Fruit fly (Drosophila melanogaster): ENCODE data around the gene beta-Spec.

Gene beta-Spec

DNA sequence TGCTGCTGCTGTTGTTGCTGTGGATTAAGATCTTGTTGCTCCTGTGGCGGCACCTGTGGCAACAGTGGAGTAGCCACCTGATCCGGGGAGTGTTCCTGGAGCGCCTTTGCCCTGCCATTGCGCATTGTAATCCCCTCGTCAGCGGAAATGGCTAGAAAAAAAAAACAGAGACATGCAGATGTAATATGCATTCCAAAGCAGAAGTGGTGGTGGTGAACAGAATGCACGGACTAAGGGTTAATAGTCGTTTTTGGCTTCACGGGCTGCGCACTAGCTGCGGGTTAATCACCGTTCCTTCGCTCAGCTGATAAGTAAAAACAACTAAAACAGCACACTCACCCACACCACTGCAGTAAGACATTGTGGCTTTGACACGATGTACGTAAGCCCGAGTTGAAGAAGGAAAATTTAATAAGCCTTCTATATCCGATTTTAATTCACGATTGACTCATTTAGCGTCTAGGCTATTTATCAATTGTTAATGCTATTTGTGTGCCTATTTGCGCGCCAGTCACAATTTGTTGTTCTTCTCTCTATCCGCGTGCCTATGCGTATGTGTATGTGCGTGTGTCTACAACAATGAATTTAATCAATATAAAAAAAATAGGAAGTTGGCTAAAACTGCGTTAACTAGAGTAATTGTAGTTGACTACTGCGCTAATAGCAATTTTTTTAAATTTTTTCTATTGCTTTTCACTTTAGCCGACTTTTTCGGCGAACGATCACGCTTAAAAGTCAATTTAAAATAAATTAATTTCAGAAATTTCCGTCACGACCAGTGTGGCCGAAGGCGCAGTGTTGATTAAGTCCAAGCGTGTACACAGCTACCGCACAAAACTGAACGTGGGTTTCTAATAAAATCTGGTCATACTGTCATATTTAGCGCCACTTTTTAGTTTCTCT, 29.8 kb upstream of the beta-Spec start, which contains the start of gene stas (continued):
- peak; percentile 26 for TF ChIP-seq CG17912 (GFP tag; optimal IDR thresholded peaks at IDR 0.05)
- peak in 1 of 2 experiments; percentile 38 for TF ChIP-seq Eip74EF (GFP tag; optimal IDR thresholded peaks at IDR 0.05)
- peak; percentile 61 for TF ChIP-seq onecut (GFP tag; IDR thresholded peaks at IDR 0.05)
- no peak for TF ChIP-seq maf-S (GFP tag; optimal IDR thresholded peaks at IDR 0.05)
- TF ChIP-seq crp (GFP tag; optimal IDR thresholded peaks at IDR 0.05) = no peak
- TF ChIP-seq vvl (GFP tag; IDR thresholded peaks at IDR 0.05) = peak; percentile 69
- peak; percentile 30 for TF ChIP-seq CG34376 (GFP tag; optimal IDR thresholded peaks at IDR 0.05)
- TF ChIP-seq NFAT (GFP tag; IDR thresholded peaks at IDR 0.05) = peak; percentile 55; the same call in 1 of the 2 replicates
- TF ChIP-seq BEAF-32 (GFP tag; optimal IDR thresholded peaks at IDR 0.05) = peak; percentile 44
- TF ChIP-seq Sox102F (GFP tag; optimal IDR thresholded peaks at IDR 0.05) = no peak
- no peak for TF ChIP-seq HLH3B (GFP tag; IDR thresholded peaks at IDR 0.05)
- peak; percentile 14 for TF ChIP-seq phol (tag; optimal IDR thresholded peaks at IDR 0.05)
- peak; percentile 31 for TF ChIP-seq scrt (GFP tag; optimal IDR thresholded peaks at IDR 0.05)
- no peak for TF ChIP-seq Hr39 (optimal IDR thresholded peaks at IDR 0.05)
- no peak for TF ChIP-seq CG1647 (GFP tag; optimal IDR thresholded peaks at IDR 0.05)
- peak; percentile 16 for TF ChIP-seq CG33213 (GFP tag; optimal IDR thresholded peaks at IDR 0.05)
- no peak for TF ChIP-seq yki (optimal IDR thresholded peaks at IDR 0.05)
- peak; percentile 78 for TF ChIP-seq Dp (GFP tag; optimal IDR thresholded peaks at IDR 0.05)
- TF ChIP-seq CG2129 (GFP tag; IDR thresholded peaks at IDR 0.05; ENCODE audit: partially characterized antibody) = no peak
- no peak for TF ChIP-seq bowl (GFP tag; IDR thresholded peaks at IDR 0.05)
- 0 out of 3 replicates have a peak, but pooled peaks have one; percentile 10 for TF ChIP-seq CG17361 (GFP tag; IDR thresholded peaks at IDR 0.05)
- no peak for TF ChIP-seq trh (GFP tag; optimal IDR thresholded peaks at IDR 0.05)
- TF ChIP-seq inv (GFP tag; IDR thresholded peaks at IDR 0.05; ENCODE audit: partially characterized antibody) = no peak; the same call in 1 of the 2 replicates
- peak; percentile 40; the same call in 2 of the 3 replicates for TF ChIP-seq row (GFP tag; IDR thresholded peaks at IDR 0.05)
- TF ChIP-seq CG11504 (tag; optimal IDR thresholded peaks at IDR 0.05) = peak; percentile 35
- no peak for TF ChIP-seq CG15073 (GFP tag; optimal IDR thresholded peaks at IDR 0.05)
- TF ChIP-seq Opbp (GFP tag; IDR thresholded peaks at IDR 0.05; ENCODE audit: partially characterized antibody) = 0 out of 3 replicates have a peak, but pooled peaks have one; percentile 25
- no peak for TF ChIP-seq CG10321 (GFP tag; IDR thresholded peaks at IDR 0.05)
- TF ChIP-seq CG17612 (GFP tag; IDR thresholded peaks at IDR 0.05) = no peak
- peak; percentile 10 for TF ChIP-seq CG12299 (tag; optimal IDR thresholded peaks at IDR 0.05)
- peak; percentile 81 for TF ChIP-seq sqz (GFP tag; optimal IDR thresholded peaks at IDR 0.05)
- 0 out of 2 replicates have a peak, but pooled peaks have one; percentile 18 for TF ChIP-seq slbo (GFP tag; IDR thresholded peaks at IDR 0.05)
- no peak for TF ChIP-seq cwo (GFP tag; optimal IDR thresholded peaks at IDR 0.05)
- TF ChIP-seq CG7556 (GFP tag; optimal IDR thresholded peaks at IDR 0.05) = no peak
- no peak for TF ChIP-seq CG12155 (GFP tag; optimal IDR thresholded peaks at IDR 0.05)
- no peak for TF ChIP-seq CrebB (tag; optimal IDR thresholded peaks at IDR 0.05)
- TF ChIP-seq CG32532 (GFP tag; IDR thresholded peaks at IDR 0.05) = peak; percentile 18; the same call in 1 of the 2 replicates
- TF ChIP-seq eyg (GFP tag; optimal IDR thresholded peaks at IDR 0.05) = no peak
- TF ChIP-seq Adf1 (GFP tag; IDR thresholded peaks at IDR 0.05) = no peak
- TF ChIP-seq CG31365 (tag; optimal IDR thresholded peaks at IDR 0.05) = no peak
- no peak for TF ChIP-seq hb (GFP tag; IDR thresholded peaks at IDR 0.05; ENCODE audit: partially characterized antibody)
- no peak for TF ChIP-seq CG1024 (GFP tag; IDR thresholded peaks at IDR 0.05)
- TF ChIP-seq sc (optimal IDR thresholded peaks at IDR 0.05) = no peak
- TF ChIP-seq sc (GFP tag; optimal IDR thresholded peaks at IDR 0.05) = no peak
- TF ChIP-seq lbe (GFP tag; optimal IDR thresholded peaks at IDR 0.05) = no peak
- no peak for TF ChIP-seq Sry-β (GFP tag; optimal IDR thresholded peaks at IDR 0.05)
- TF ChIP-seq Vsx1 (GFP tag; optimal IDR thresholded peaks at IDR 0.05) = peak; percentile 9
- TF ChIP-seq GATAe (GFP tag; conservative IDR thresholded peaks at IDR 0.05) = no peak
- TF ChIP-seq tio (GFP tag; optimal IDR thresholded peaks at IDR 0.05) = no peak
